Worm (Caenorhabditis elegans) whole organism, L1 larva: ENCODE results near the gene ceh-10.

Source experiments
- F16B12.6 ChIP-seq: fragments of 150-350 bp; optimal IDR thresholded peaks from 2 replicates; lab custom pipeline; 2014; ENCODE audit warnings: missing biosample characterization, missing genetic modification characterization
- aha-1 ChIP-seq: fragments of 150-350 bp; optimal IDR thresholded peaks from 2 replicates; lab custom pipeline; 2014; ENCODE audit warnings: missing biosample characterization, missing genetic modification characterization
- ama-1 ChIP-seq: fragments of 150-350 bp; optimal IDR thresholded peaks from 2 replicates; lab custom pipeline; 2014
- blmp-1 ChIP-seq: fragments of 150-350 bp; optimal IDR thresholded peaks from 2 replicates; lab custom pipeline; 2014; ENCODE audit warnings: missing biosample characterization, missing genetic modification characterization
- ceh-88 ChIP-seq: fragments of 200-800 bp; sonication (Bioruptor generic); IDR thresholded peaks from 2 replicates; pipeline ENCODE4 v1.3.6; 2022; ENCODE audit warnings: missing genetic modification characterization, missing compliant biosample characterization
- ceh-90 ChIP-seq: sonication (generic microtip); optimal IDR thresholded peaks from 2 replicates; lab custom pipeline; 2016; ENCODE audit warnings: missing genetic modification characterization, missing compliant biosample characterization
- dpl-1 ChIP-seq, 3 experiments: fragments of 150-350 bp in 2 of 3; sonication (generic microtip) in 1 of 3; optimal IDR thresholded peaks; 2 replicates each; lab custom pipeline; 2014 to 2017; ENCODE audit warnings: missing biosample characterization in 3 of 3, missing genetic modification characterization in 3 of 3, missing genetic modification reagents in 3 of 3
- dsc-1 ChIP-seq: sonication (generic microtip); optimal IDR thresholded peaks from 2 replicates; lab custom pipeline; 2016; ENCODE audit warnings: mild to moderate bottlenecking, missing genetic modification characterization, missing compliant biosample characterization
- efl-3 ChIP-seq: fragments of 200-800 bp; sonication (Bioruptor generic); optimal IDR thresholded peaks from 2 replicates; lab custom pipeline; 2018; ENCODE audit warnings: mild to moderate bottlenecking, missing genetic modification characterization, missing compliant biosample characterization
- egl-13 ChIP-seq: sonication (generic microtip); optimal IDR thresholded peaks from 2 replicates; lab custom pipeline; 2016; ENCODE audit warnings: missing genotype, missing genetic modification reagents, missing genetic modification characterization, missing compliant biosample characterization
- elt-2 ChIP-seq: sonication (generic microtip); optimal IDR thresholded peaks from 2 replicates; lab custom pipeline; 2016; ENCODE audit warnings: missing genetic modification characterization, mild to moderate bottlenecking, inconsistent platforms, missing compliant biosample characterization, missing genetic modification reagents
- fkh-10 ChIP-seq: sonication (generic microtip); optimal IDR thresholded peaks from 2 replicates; lab custom pipeline; 2017; ENCODE audit warnings: missing biosample characterization, missing genetic modification reagents, missing genetic modification characterization
- fkh-8 ChIP-seq: sonication (generic microtip); optimal IDR thresholded peaks from 2 replicates; lab custom pipeline; 2016; ENCODE audit warnings: mild to moderate bottlenecking, missing genetic modification characterization, missing compliant biosample characterization
- grh-1 ChIP-seq: fragments of 200-800 bp; sonication (Bioruptor generic); IDR thresholded peaks from 2 replicates; pipeline ENCODE4 v1.3.6; 2022; ENCODE audit warnings: missing genetic modification reagents, missing genetic modification characterization, missing compliant biosample characterization
- hlh-4 ChIP-seq: sonication (generic microtip); optimal IDR thresholded peaks from 2 replicates; lab custom pipeline; 2016; ENCODE audit warnings: mild to moderate bottlenecking, missing genetic modification characterization, missing compliant biosample characterization
- hpl-2 ChIP-seq: fragments of 150-350 bp; optimal IDR thresholded peaks from 2 replicates; lab custom pipeline; 2014; ENCODE audit warnings: missing biosample characterization, missing genetic modification reagents, missing genetic modification characterization
- irx-1 ChIP-seq: sonication (generic microtip); optimal IDR thresholded peaks from 2 replicates; lab custom pipeline; 2016; ENCODE audit warnings: missing genetic modification characterization, missing compliant biosample characterization
- isw-1 ChIP-seq: fragments of 200-800 bp; sonication (Bioruptor generic); IDR thresholded peaks from 2 replicates; pipeline ENCODE4 v1.3.6; 2022; ENCODE audit warnings: missing genetic modification characterization, missing compliant biosample characterization
- lin-14 ChIP-seq: fragments of 200-800 bp; sonication (Bioruptor generic); optimal IDR thresholded peaks from 2 replicates; lab custom pipeline; 2018; ENCODE audit warnings: mild to moderate bottlenecking, missing genetic modification characterization, moderate library complexity, missing compliant biosample characterization
- lin-39 ChIP-seq: fragments of 150-350 bp; optimal IDR thresholded peaks from 2 replicates; lab custom pipeline; 2014; ENCODE audit warnings: missing biosample characterization, missing genetic modification reagents, missing genetic modification characterization
- lir-3 ChIP-seq: sonication (generic microtip); optimal IDR thresholded peaks from 2 replicates; lab custom pipeline; 2016; ENCODE audit warnings: mild to moderate bottlenecking, missing genetic modification characterization, moderate library complexity, missing compliant biosample characterization; ENCODE audit not compliant: poor library complexity
- lsy-2 ChIP-seq, 2 experiments: fragments of 150-350 bp; optimal IDR thresholded peaks; 2 replicates each; lab custom pipeline; 2014; ENCODE audit warnings: missing biosample characterization in 2 of 2, missing genetic modification characterization in 2 of 2
- mab-9 ChIP-seq: fragments of 200-800 bp; sonication (Bioruptor generic); IDR thresholded peaks from 2 replicates; pipeline ENCODE4 v1.3.6; 2022; ENCODE audit warnings: missing genetic modification reagents, missing genetic modification characterization, missing compliant biosample characterization
- mef-2 ChIP-seq: fragments of 150-350 bp; optimal IDR thresholded peaks from 2 replicates; lab custom pipeline; 2014; ENCODE audit warnings: missing biosample characterization, missing genetic modification characterization
- mep-1 ChIP-seq: fragments of 150-350 bp; optimal IDR thresholded peaks from 2 replicates; lab custom pipeline; 2014; ENCODE audit warnings: missing biosample characterization, missing genetic modification characterization
- nhr-11 ChIP-seq: fragments of 150-350 bp; optimal IDR thresholded peaks from 2 replicates; lab custom pipeline; 2014; ENCODE audit warnings: missing biosample characterization, missing genetic modification characterization
- nhr-12 ChIP-seq: sonication (generic microtip); optimal IDR thresholded peaks from 2 replicates; lab custom pipeline; 2017; ENCODE audit warnings: missing biosample characterization, missing genetic modification characterization
- nhr-19 ChIP-seq: fragments of 200-800 bp; sonication (Bioruptor generic); conservative IDR thresholded peaks from 2 replicates; pipeline ENCODE4 v1.3.6; 2022; ENCODE audit warnings: missing genetic modification characterization, missing compliant biosample characterization
- nhr-20 ChIP-seq: sonication (generic microtip); optimal IDR thresholded peaks from 2 replicates; lab custom pipeline; 2016; ENCODE audit warnings: mild to moderate bottlenecking, missing genetic modification characterization, missing compliant biosample characterization
- nhr-237 ChIP-seq: fragments of 150-350 bp; optimal IDR thresholded peaks from 2 replicates; lab custom pipeline; 2014; ENCODE audit warnings: missing biosample characterization, missing genetic modification characterization
- nhr-28 ChIP-seq: fragments of 150-350 bp; optimal IDR thresholded peaks from 2 replicates; lab custom pipeline; 2014; ENCODE audit warnings: missing biosample characterization, missing genetic modification characterization
- nhr-47 ChIP-seq: sonication (generic microtip); optimal IDR thresholded peaks from 2 replicates; lab custom pipeline; 2016; ENCODE audit warnings: mild to moderate bottlenecking, missing genetic modification characterization, moderate library complexity, missing compliant biosample characterization
- nhr-71 ChIP-seq: sonication (generic microtip); optimal IDR thresholded peaks from 2 replicates; lab custom pipeline; 2016; ENCODE audit warnings: mild to moderate bottlenecking, missing genetic modification characterization, moderate library complexity, missing compliant biosample characterization
- nhr-84 ChIP-seq: sonication (generic microtip); optimal IDR thresholded peaks from 2 replicates; lab custom pipeline; 2017; ENCODE audit warnings: missing biosample characterization, missing genetic modification characterization
- nhr-85 ChIP-seq: sonication (generic microtip); peaks from one replicate; lab custom pipeline; 2016; ENCODE audit warnings: missing genetic modification characterization, inconsistent platforms, missing compliant biosample characterization
- pag-3 ChIP-seq: sonication (generic microtip); optimal IDR thresholded peaks from 2 replicates; lab custom pipeline; 2017; ENCODE audit warnings: missing genetic modification characterization, mild to moderate bottlenecking, missing compliant biosample characterization, antibody characterized with exemption, borderline replicate concordance; ENCODE audit not compliant: insufficient read depth
- rnt-1 ChIP-seq: sonication (generic microtip); optimal IDR thresholded peaks from 2 replicates; lab custom pipeline; 2016; ENCODE audit warnings: mild to moderate bottlenecking, missing genetic modification characterization, moderate library complexity, missing compliant biosample characterization
- snpc-4 ChIP-seq: fragments of 150-350 bp; optimal IDR thresholded peaks from 2 replicates; lab custom pipeline; 2014; ENCODE audit warnings: missing biosample characterization, missing genetic modification characterization
- sox-4 ChIP-seq: sonication (generic microtip); optimal IDR thresholded peaks from 2 replicates; lab custom pipeline; 2016; ENCODE audit warnings: missing genetic modification characterization, missing compliant biosample characterization
- sptf-1 ChIP-seq: fragments of 150-350 bp; optimal IDR thresholded peaks from 2 replicates; lab custom pipeline; 2014; ENCODE audit warnings: missing biosample characterization, missing genetic modification characterization
- sup-37 ChIP-seq: fragments of 200-800 bp; sonication (Bioruptor generic); optimal IDR thresholded peaks from 2 replicates; lab custom pipeline; 2018; ENCODE audit warnings: mild to moderate bottlenecking, missing genetic modification characterization, missing compliant biosample characterization
- swsn-7 ChIP-seq: sonication (generic microtip); optimal IDR thresholded peaks from 2 replicates; lab custom pipeline; 2016; ENCODE audit warnings: missing genetic modification characterization, missing compliant biosample characterization
- unc-130 ChIP-seq: fragments of 150-350 bp; optimal IDR thresholded peaks from 2 replicates; lab custom pipeline; 2017; ENCODE audit warnings: missing biosample characterization, missing genetic modification characterization, inconsistent platforms
- unc-30 ChIP-seq: sonication (generic microtip); optimal IDR thresholded peaks from 2 replicates; lab custom pipeline; 2017; ENCODE audit warnings: missing biosample characterization, missing genetic modification characterization
- unc-62 ChIP-seq: fragments of 150-350 bp; optimal IDR thresholded peaks from 2 replicates; lab custom pipeline; 2014; ENCODE audit warnings: missing biosample characterization, missing genetic modification reagents, missing genetic modification characterization
- unc-86 ChIP-seq: sonication (generic microtip); optimal IDR thresholded peaks from 2 replicates; lab custom pipeline; 2016; ENCODE audit warnings: missing genetic modification characterization, missing compliant biosample characterization
- unc-98 ChIP-seq: fragments of 200-800 bp; sonication (Bioruptor generic); IDR thresholded peaks from 2 replicates; pipeline ENCODE4 v1.3.6; 2022; ENCODE audit warnings: missing genetic modification characterization, missing compliant biosample characterization
- xbp-1 ChIP-seq: sonication (generic microtip); optimal IDR thresholded peaks from 2 replicates; lab custom pipeline; 2016; ENCODE audit warnings: missing genetic modification characterization, missing compliant biosample characterization
- zag-1 ChIP-seq: fragments of 150-350 bp; optimal IDR thresholded peaks from 2 replicates; lab custom pipeline; 2014; ENCODE audit warnings: missing biosample characterization, missing genetic modification characterization
- ztf-4 ChIP-seq: fragments of 150-350 bp; optimal IDR thresholded peaks from 2 replicates; lab custom pipeline; 2014; ENCODE audit warnings: missing biosample characterization, missing genetic modification characterization

Gene ceh-10

DNA sequence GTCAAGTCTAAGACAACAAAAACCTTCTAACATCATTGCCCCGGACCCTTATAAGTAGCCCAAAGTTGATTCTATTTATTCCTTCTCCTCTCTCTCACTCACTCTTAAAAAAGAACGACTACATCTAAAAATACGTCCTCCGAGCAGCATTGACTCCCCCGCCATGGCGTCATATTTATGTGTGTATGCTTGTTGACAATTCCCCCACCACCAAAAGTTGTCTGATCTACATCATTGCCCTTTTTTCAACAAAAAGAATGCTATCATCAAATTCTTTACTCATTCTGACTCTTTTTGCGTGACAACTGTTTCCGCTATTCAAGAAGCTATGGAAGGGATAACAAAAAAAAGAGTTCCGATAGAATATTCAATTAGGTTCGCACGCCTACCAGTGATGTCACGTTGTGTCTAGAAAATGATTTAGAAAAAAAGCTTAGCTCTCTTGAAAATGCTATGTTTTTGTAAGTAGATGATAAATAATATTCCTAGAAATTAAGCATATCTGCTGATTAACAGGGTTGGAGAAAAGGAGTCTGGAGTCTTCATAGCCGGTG lies 41.3 kb upstream of the ceh-10 start:
- peak in 1 of 2 experiments; percentile 21 for TF ChIP-seq lsy-2 (tag; optimal IDR thresholded peaks at IDR 0.05; lab: Kevin White, UChicago)
- TF ChIP-seq unc-98 (GFP tag; lab: Robert Waterston, UW) = no peak
- TF ChIP-seq aha-1 (tag; lab: Kevin White, UChicago) = no peak
- peak; percentile 6 for TF ChIP-seq sox-4
- peak; percentile 66 for TF ChIP-seq fkh-8 (tag; lab: Kevin White, UChicago)
- TF ChIP-seq nhr-20 (tag; lab: Kevin White, UChicago) = no peak
- peak; percentile 21 for TF ChIP-seq mef-2
- no peak for TF ChIP-seq hlh-4
- TF ChIP-seq nhr-71 = peak; percentile 45
- peak; percentile 74 for TF ChIP-seq unc-86 (tag; lab: Kevin White, UChicago)
- TF ChIP-seq blmp-1 (tag; lab: Kevin White, UChicago) = no peak
- peak; percentile 69 for TF ChIP-seq lin-14 (GFP tag; lab: Kevin White, UChicago)
- TF ChIP-seq isw-1 = no peak
- TF ChIP-seq fkh-10 (GFP tag; lab: Kevin White, UChicago) = peak; percentile 49
- TF ChIP-seq nhr-19 = no peak
- peak; percentile 2 for TF ChIP-seq nhr-47 (tag; lab: Kevin White, UChicago)

DNA sequence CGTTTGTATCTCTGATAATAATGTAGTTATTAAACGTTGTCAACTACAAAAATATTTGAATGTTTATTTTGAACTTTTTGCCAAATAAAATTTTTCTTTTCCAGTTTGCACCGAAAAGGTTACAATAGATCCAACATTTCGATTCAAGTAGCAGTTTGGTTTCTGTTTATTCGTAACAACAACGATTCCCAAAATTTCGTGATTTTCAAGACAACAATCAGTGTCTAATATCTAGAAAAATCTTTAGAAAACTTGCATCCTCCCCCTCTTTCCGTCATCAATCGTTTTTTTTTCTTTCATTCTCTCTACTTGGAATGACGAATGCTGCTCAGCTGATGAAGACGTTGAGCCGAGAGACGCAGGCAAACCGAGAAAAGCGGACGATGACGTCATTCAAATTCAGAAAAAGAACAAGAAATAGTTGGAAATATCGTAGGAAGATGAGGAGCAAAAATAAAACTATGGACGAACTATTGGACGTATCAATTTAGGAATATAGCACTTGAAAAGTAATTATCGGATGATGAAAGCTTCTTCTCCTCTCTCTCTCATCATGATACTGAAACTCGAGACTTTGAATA lies 40.2 kb upstream of the ceh-10 start:
- TF ChIP-seq unc-62 (GFP tag; lab: Kevin White, UChicago) (no peak), sup-37 (GFP tag; lab: Kevin White, UChicago) (no peak), nhr-84 (no peak), nhr-20 (tag; lab: Kevin White, UChicago) (peak; percentile 37), egl-13 (tag; lab: Kevin White, UChicago) (peak; percentile 78), unc-30 (tag; lab: Kevin White, UChicago) (no peak), mab-9 (GFP tag; lab: Robert Waterston, UW) (peak; percentile 50; the same call in 1 of the 2 replicates), ztf-4 (tag; lab: Kevin White, UChicago) (peak; percentile 65), ceh-88 (GFP tag; lab: Robert Waterston, UW) (0 out of 2 replicates have a peak, but pooled peaks have one; percentile 7), rnt-1 (tag; lab: Kevin White, UChicago) (no peak), grh-1 (GFP tag; lab: Robert Waterston, UW) (no peak), hpl-2 (GFP tag; lab: Kevin White, UChicago) (no peak), nhr-237 (tag; lab: Kevin White, UChicago) (no peak), sptf-1 (tag; lab: Kevin White, UChicago) (no peak), ama-1 (no peak), nhr-47 (tag; lab: Kevin White, UChicago) (peak; percentile 82), lir-3 (tag; lab: Kevin White, UChicago) (peak; percentile 29), F16B12.6 (no peak), hlh-4 (no peak), pag-3 (tag; lab: Kevin White, UChicago) (no peak), unc-130 (tag; lab: Kevin White, UChicago) (no peak), lin-39 (tag; lab: Kevin White, UChicago) (no peak), nhr-11 (tag; lab: Kevin White, UChicago) (peak; percentile 40), ceh-90 (tag; lab: Kevin White, UChicago) (no peak), elt-2 (tag; lab: Kevin White, UChicago) (no peak), sox-4 (peak; percentile 72), unc-86 (tag; lab: Kevin White, UChicago) (peak; percentile 81), unc-98 (GFP tag; lab: Robert Waterston, UW) (no peak), nhr-28 (no peak), swsn-7 (tag; lab: Kevin White, UChicago) (peak; percentile 77), nhr-85 (tag; lab: Kevin White, UChicago) (no peak), dsc-1 (tag; lab: Kevin White, UChicago) (peak; percentile 74), snpc-4 (tag; lab: Kevin White, UChicago) (no peak), nhr-12 (tag; lab: Kevin White, UChicago) (no peak), irx-1 (tag; lab: Kevin White, UChicago) (peak; percentile 52), xbp-1 (peak; percentile 60), zag-1 (tag; lab: Kevin White, UChicago) (no peak), mep-1 (peak; percentile 62), nhr-19 (peak; percentile 25; the same call in 1 of the 2 replicates), dpl-1 (GFP tag; optimal IDR thresholded peaks at IDR 0.05; lab: Kevin White, UChicago) (peak in 1 of 3 experiments; percentile 35), efl-3 (GFP tag; lab: Kevin White, UChicago) (no peak)
